Fruit fly (Drosophila melanogaster) whole organism, embryonic: Measurements from ENCODE around the gene CG13893.
A peak's percentile ranks its signal among the peaks of the same experiment; 100 is the strongest.

Experiments used
- Atf3 ChIP-seq: fragments of 200-800 bp; sonication (Bioruptor generic); optimal IDR thresholded peaks from 3 replicates; lab custom pipeline; 2016; ENCODE audit warnings: missing biosample characterization, missing genetic modification characterization
- CG10431 ChIP-seq: fragments of 200-800 bp; sonication (Bioruptor generic); optimal IDR thresholded peaks from 3 replicates; lab custom pipeline; 2018; ENCODE audit warnings: missing biosample characterization, mild to moderate bottlenecking, missing genetic modification characterization
- CG10565 ChIP-seq: fragments of 200-800 bp; sonication (Bioruptor generic); optimal IDR thresholded peaks from 3 replicates; lab custom pipeline; 2016; ENCODE audit warnings: missing biosample characterization, mild to moderate bottlenecking, missing genetic modification characterization
- CG11504 ChIP-seq: fragments of 200-800 bp; sonication (Bioruptor generic); optimal IDR thresholded peaks from 3 replicates; lab custom pipeline; 2019; ENCODE audit warnings: missing biosample characterization, mild to moderate bottlenecking, missing genetic modification characterization, moderate library complexity
- CG1233 ChIP-seq: fragments of 200-800 bp; sonication (Bioruptor generic); optimal IDR thresholded peaks from 4 replicates; lab custom pipeline; 2018; ENCODE audit warnings: missing biosample characterization, mild to moderate bottlenecking, missing genetic modification characterization
- CG12391 ChIP-seq: fragments of 200-800 bp; sonication (Bioruptor generic); optimal IDR thresholded peaks from 3 replicates; lab custom pipeline; 2018; ENCODE audit warnings: missing biosample characterization, mild to moderate bottlenecking, missing genetic modification characterization, moderate library complexity
- CG13624 ChIP-seq: fragments of 200-800 bp; sonication (Bioruptor generic); optimal IDR thresholded peaks from 2 replicates; lab custom pipeline; 2016; ENCODE audit warnings: missing biosample characterization, missing genetic modification characterization
- CG13894 ChIP-seq: fragments of 200-800 bp; sonication (Bioruptor generic); optimal IDR thresholded peaks from 3 replicates; lab custom pipeline; 2018; ENCODE audit warnings: missing biosample characterization, mild to moderate bottlenecking, missing genetic modification characterization, moderate library complexity
- CG14441 ChIP-seq: fragments of 200-800 bp; sonication (Bioruptor generic); IDR thresholded peaks from 2 replicates; pipeline ENCODE4 v1.3.6; 2022; ENCODE audit warnings: missing biosample characterization, missing genetic modification characterization
- CG14965 ChIP-seq: fragments of 200-800 bp; sonication (Bioruptor generic); optimal IDR thresholded peaks from 2 replicates; lab custom pipeline; 2016; ENCODE audit warnings: missing biosample characterization, missing genetic modification characterization, borderline replicate concordance
- CG16813 ChIP-seq: fragments of 200-800 bp; sonication (Bioruptor generic); IDR thresholded peaks from 3 replicates; pipeline ENCODE4 v1.3.6; 2022; ENCODE audit warnings: missing biosample characterization, missing genetic modification characterization; ENCODE audit not compliant: partially characterized antibody
- CG1832 ChIP-seq: fragments of 200-800 bp; sonication (Bioruptor generic); optimal IDR thresholded peaks from 2 replicates; lab custom pipeline; 2017; ENCODE audit warnings: missing biosample characterization, mild to moderate bottlenecking, missing genetic modification characterization, inconsistent platforms
- CG18599 ChIP-seq: fragments of 200-800 bp; sonication (Bioruptor generic); optimal IDR thresholded peaks from 3 replicates; lab custom pipeline; 2017; ENCODE audit warnings: missing biosample characterization, missing genetic modification characterization, mild to moderate bottlenecking, moderate library complexity, missing genetic modification reagents
- CG31441 ChIP-seq: fragments of 200-800 bp; sonication (Bioruptor generic); IDR thresholded peaks from 2 replicates; pipeline ENCODE4 v1.3.6; 2022; ENCODE audit warnings: missing biosample characterization, missing genetic modification characterization
- CG34376 ChIP-seq: fragments of 200-800 bp; sonication (Bioruptor generic); optimal IDR thresholded peaks from 2 replicates; lab custom pipeline; 2018; ENCODE audit warnings: missing biosample characterization, mild to moderate bottlenecking, missing genetic modification characterization
- CG4360 ChIP-seq: fragments of 200-800 bp; sonication (Bioruptor generic); IDR thresholded peaks from 2 replicates; pipeline ENCODE4 v1.3.6; 2022; ENCODE audit warnings: missing biosample characterization, missing genetic modification characterization
- CG4730 ChIP-seq: fragments of 200-800 bp; sonication (Bioruptor generic); IDR thresholded peaks from 2 replicates; pipeline ENCODE4 v1.3.6; 2022; ENCODE audit warnings: missing biosample characterization, missing genetic modification characterization
- CG5180 ChIP-seq: fragments of 200-800 bp; sonication (Bioruptor generic); optimal IDR thresholded peaks from 3 replicates; lab custom pipeline; 2017; ENCODE audit warnings: missing biosample characterization, missing genetic modification characterization, mild to moderate bottlenecking, moderate library complexity, missing genetic modification reagents
- CG7928 ChIP-seq: fragments of 200-800 bp; sonication (Bioruptor generic); optimal IDR thresholded peaks from 2 replicates; lab custom pipeline; 2017; ENCODE audit warnings: missing biosample characterization, mild to moderate bottlenecking, missing genetic modification characterization
- CG8290 ChIP-seq, 3 experiments: fragments of 200-800 bp; sonication (Bioruptor generic); optimal IDR thresholded peaks; 2 replicates each; lab custom pipeline; 2016 to 2019; ENCODE audit warnings: missing biosample characterization in 3 of 3, missing genetic modification characterization in 3 of 3, mild to moderate bottlenecking in 2 of 3, moderate library complexity in 1 of 3
- CG9215 ChIP-seq: fragments of 200-800 bp; sonication (Bioruptor generic); IDR thresholded peaks from 2 replicates; pipeline ENCODE4 v1.3.6; 2022; ENCODE audit warnings: missing biosample characterization, missing genetic modification characterization
- CG9609 ChIP-seq: fragments of 200-800 bp; sonication (Bioruptor generic); optimal IDR thresholded peaks from 3 replicates; lab custom pipeline; 2016; ENCODE audit warnings: missing biosample characterization, missing genetic modification characterization
- CG9727 ChIP-seq: fragments of 200-800 bp; sonication (Bioruptor generic); optimal IDR thresholded peaks from 3 replicates; lab custom pipeline; 2017; ENCODE audit warnings: missing biosample characterization, mild to moderate bottlenecking, missing genetic modification characterization
- CG9876 ChIP-seq: fragments of 200-800 bp; sonication (Bioruptor generic); optimal IDR thresholded peaks from 2 replicates; lab custom pipeline; 2016; ENCODE audit warnings: missing biosample characterization, missing genetic modification characterization
- HHEX ChIP-seq: fragments of 200-800 bp; sonication (Bioruptor generic); optimal IDR thresholded peaks from 3 replicates; lab custom pipeline; 2017; ENCODE audit warnings: missing biosample characterization, mild to moderate bottlenecking, missing genetic modification characterization, missing genetic modification reagents
- Hand ChIP-seq: fragments of 200-800 bp; sonication (Bioruptor generic); optimal IDR thresholded peaks from 2 replicates; lab custom pipeline; 2017; ENCODE audit warnings: mild to moderate bottlenecking, missing biosample characterization, missing genetic modification reagents, missing genetic modification characterization
- Lhr ChIP-seq: fragments of 200-800 bp; sonication (Bioruptor generic); optimal IDR thresholded peaks from 3 replicates; lab custom pipeline; 2017; ENCODE audit warnings: mild to moderate bottlenecking, missing biosample characterization, missing genetic modification reagents, missing genetic modification characterization
- Lpt ChIP-seq: fragments of >200 bp; optimal IDR thresholded peaks from 2 replicates; lab custom pipeline; 2018; ENCODE audit warnings: missing biosample characterization, missing genetic modification characterization
- Pdp1 ChIP-seq, 2 experiments: fragments of 200-800 bp; sonication (Bioruptor generic); optimal IDR thresholded peaks; 3 replicates each; lab custom pipeline; 2016; ENCODE audit warnings: missing biosample characterization in 2 of 2, missing genetic modification characterization in 2 of 2, mild to moderate bottlenecking in 1 of 2, moderate library complexity in 1 of 2
- Ravus ChIP-seq: fragments of 200-800 bp; sonication (Bioruptor generic); IDR thresholded peaks from 2 replicates; pipeline ENCODE4 v1.3.6; 2022; ENCODE audit warnings: missing biosample characterization, missing genetic modification characterization
- Spps ChIP-seq: fragments of 200-800 bp; sonication (Bioruptor generic); optimal IDR thresholded peaks from 2 replicates; lab custom pipeline; 2018; ENCODE audit warnings: missing biosample characterization, mild to moderate bottlenecking, missing genetic modification characterization
- abd-A ChIP-seq: fragments of 200-800 bp; sonication (Bioruptor generic); optimal IDR thresholded peaks from 3 replicates; lab custom pipeline; 2019; ENCODE audit warnings: missing biosample characterization, mild to moderate bottlenecking, missing genetic modification characterization, moderate library complexity
- br ChIP-seq: fragments of >200 bp; optimal IDR thresholded peaks from 2 replicates; lab custom pipeline; 2017
- caup ChIP-seq: fragments of 200-800 bp; sonication (Bioruptor generic); optimal IDR thresholded peaks from 3 replicates; lab custom pipeline; 2017; ENCODE audit warnings: missing biosample characterization, mild to moderate bottlenecking, missing genetic modification characterization, moderate library complexity; ENCODE audit not compliant: severe bottlenecking
- chm ChIP-seq: fragments of 200-800 bp; sonication (Bioruptor generic); IDR thresholded peaks from 2 replicates; pipeline ENCODE4 v1.3.6; 2022; ENCODE audit warnings: missing biosample characterization, missing genetic modification characterization
- croc ChIP-seq: fragments of 200-800 bp; sonication (Bioruptor generic); conservative IDR thresholded peaks from 3 replicates; pipeline ENCODE4 v1.3.6; 2022; ENCODE audit warnings: missing biosample characterization, missing genetic modification characterization
- crol ChIP-seq: fragments of 200-800 bp; sonication (Bioruptor generic); IDR thresholded peaks from 2 replicates; pipeline ENCODE4 v1.3.6; 2022; ENCODE audit warnings: missing biosample characterization, missing genetic modification characterization
- fd96Cb ChIP-seq: fragments of 200-800 bp; sonication (Bioruptor generic); optimal IDR thresholded peaks from 2 replicates; lab custom pipeline; 2018; ENCODE audit warnings: missing biosample characterization, mild to moderate bottlenecking, missing genetic modification characterization, moderate library complexity
- h ChIP-seq: fragments of >200 bp; optimal IDR thresholded peaks from 2 replicates; lab custom pipeline; 2017
- her ChIP-seq: fragments of 200-800 bp; sonication (Bioruptor generic); optimal IDR thresholded peaks from 2 replicates; lab custom pipeline; 2016; ENCODE audit warnings: missing biosample characterization, missing genetic modification characterization
- jing ChIP-seq: fragments of 200-800 bp; sonication (Bioruptor generic); optimal IDR thresholded peaks from 2 replicates; lab custom pipeline; 2018; ENCODE audit warnings: missing biosample characterization, mild to moderate bottlenecking, missing genetic modification characterization
- lilli ChIP-seq: fragments of 200-800 bp; sonication (Bioruptor generic); optimal IDR thresholded peaks from 3 replicates; lab custom pipeline; 2016; ENCODE audit warnings: missing biosample characterization, missing genetic modification characterization
- lmd ChIP-seq: fragments of 200-800 bp; sonication (Bioruptor generic); IDR thresholded peaks from 2 replicates; pipeline ENCODE4 v1.3.6; 2022; ENCODE audit warnings: missing biosample characterization, missing genetic modification characterization
- nau ChIP-seq: fragments of 200-800 bp; sonication (Bioruptor generic); optimal IDR thresholded peaks from 3 replicates; lab custom pipeline; 2017; ENCODE audit warnings: missing biosample characterization, mild to moderate bottlenecking, missing genetic modification characterization, missing genetic modification reagents
- nmo ChIP-seq: fragments of 200-800 bp; sonication (Bioruptor generic); optimal IDR thresholded peaks from 2 replicates; lab custom pipeline; 2018; ENCODE audit warnings: missing biosample characterization, mild to moderate bottlenecking, missing genetic modification characterization, moderate library complexity
- otp ChIP-seq: fragments of 200-800 bp; sonication (Bioruptor generic); IDR thresholded peaks from 3 replicates; pipeline ENCODE4, ENCODE4 v1.3.6; 2022; ENCODE audit warnings: missing biosample characterization, missing genetic modification characterization
- shn ChIP-seq: fragments of 200-800 bp; sonication (Bioruptor generic); optimal IDR thresholded peaks from 3 replicates; lab custom pipeline; 2016; ENCODE audit warnings: missing biosample characterization, missing genetic modification characterization
- sob ChIP-seq: fragments of 200-800 bp; sonication (Bioruptor generic); IDR thresholded peaks from 2 replicates; pipeline ENCODE4 v1.3.6; 2022; ENCODE audit warnings: missing biosample characterization, missing genetic modification characterization
- stc ChIP-seq: fragments of 200-800 bp; sonication (Bioruptor generic); IDR thresholded peaks from 2 replicates; pipeline ENCODE4 v1.3.6; 2022; ENCODE audit warnings: missing biosample characterization, missing genetic modification characterization
- zfh2 ChIP-seq: fragments of 200-800 bp; sonication (Bioruptor generic); optimal IDR thresholded peaks from 2 replicates; lab custom pipeline; 2016; ENCODE audit warnings: missing biosample characterization, missing genetic modification characterization

Gene CG13893

DNA sequence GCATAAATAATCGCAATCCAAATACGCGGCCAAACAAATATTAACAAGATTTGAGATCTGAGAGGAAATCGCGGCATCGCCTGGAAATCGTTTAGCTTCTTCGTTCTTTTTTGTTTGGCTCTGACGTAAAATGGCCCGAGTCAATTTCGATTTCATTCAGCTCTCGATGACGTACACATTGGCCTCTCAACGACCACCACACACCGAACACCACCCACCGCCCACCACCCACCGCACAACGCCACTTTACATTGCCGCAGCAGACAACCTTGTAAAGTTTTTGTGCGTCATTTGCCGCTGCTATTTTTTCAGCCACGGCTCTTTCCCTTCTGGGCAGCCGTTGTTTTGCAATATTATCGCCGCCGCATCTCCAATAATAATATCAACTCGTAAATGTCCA, 28.2 kb upstream of the CG13893 start (continued):
- TF ChIP-seq CG12391 (no peak), CG7928 (GFP tag; lab: Kevin White, UChicago) (no peak), Pdp1 (GFP tag; optimal IDR thresholded peaks at IDR 0.05; lab: Kevin White, UChicago) (peak in 1 of 2 experiments; percentile 45), Hand (GFP tag; lab: Kevin White, UChicago) (no peak), CG34376 (peak; percentile 16), CG4360 (GFP tag; lab: Robert Waterston, UW) (no peak), chm (GFP tag; lab: Robert Waterston, UW) (0 out of 2 replicates have a peak, but pooled peaks have one; percentile 23), sob (GFP tag; lab: Robert Waterston, UW) (peak; percentile 38; the same call in 1 of the 2 replicates), CG16813 (GFP tag; lab: Robert Waterston, UW) (no peak)

DNA sequence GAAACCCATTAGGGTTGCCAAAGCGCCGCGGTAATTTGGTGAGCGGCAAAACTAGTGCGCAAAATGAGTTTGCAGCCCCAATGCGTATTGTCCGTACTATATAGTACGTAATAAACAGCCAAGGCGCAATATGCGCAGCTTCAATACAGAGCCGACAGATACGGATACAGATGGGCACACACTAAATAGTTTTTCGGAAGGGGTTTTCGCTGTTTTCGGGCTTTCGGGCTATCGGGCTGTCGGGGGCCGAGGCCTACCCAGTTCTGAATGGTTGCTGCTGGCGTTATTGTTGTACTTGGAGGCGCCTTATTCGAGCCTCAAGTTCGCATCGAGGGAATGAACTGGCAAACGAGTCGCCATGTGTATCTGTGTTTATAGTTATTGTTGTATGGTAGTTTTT, 26.9 kb upstream of the CG13893 start:
- TF ChIP-seq shn (GFP tag; lab: Kevin White, UChicago): no peak
- TF ChIP-seq abd-A (tag; lab: Kevin White, UChicago): peak; percentile 24
- TF ChIP-seq CG13624 (GFP tag; lab: Kevin White, UChicago): peak; percentile 93
- no peak for TF ChIP-seq Spps (tag; lab: Kevin White, UChicago)
- TF ChIP-seq CG9215 (GFP tag; lab: Robert Waterston, UW): no peak
- TF ChIP-seq CG1233 (GFP tag; lab: Kevin White, UChicago): no peak
- no peak for TF ChIP-seq br
- TF ChIP-seq fd96Cb (tag; lab: Kevin White, UChicago): no peak
- TF ChIP-seq CG10431 (GFP tag; lab: Kevin White, UChicago): no peak
- no peak for TF ChIP-seq CG10565
- TF ChIP-seq her (GFP tag; lab: Kevin White, UChicago): peak; percentile 3
- no peak for TF ChIP-seq CG11504 (tag; lab: Kevin White, UChicago)
- peak; percentile 99 for TF ChIP-seq CG13894 (tag; lab: Kevin White, UChicago)
- no peak for TF ChIP-seq Lhr (GFP tag; lab: Kevin White, UChicago)
- no peak for TF ChIP-seq zfh2
- TF ChIP-seq Lpt (GFP tag; lab: Kevin White, UChicago): no peak
- TF ChIP-seq CG1832 (GFP tag; lab: Kevin White, UChicago): no peak
- peak in 1 of 2 experiments; percentile 30 for TF ChIP-seq Pdp1 (GFP tag; optimal IDR thresholded peaks at IDR 0.05; lab: Kevin White, UChicago)
- no peak for TF ChIP-seq CG5180 (GFP tag; lab: Kevin White, UChicago)
- TF ChIP-seq HHEX (GFP tag; lab: Kevin White, UChicago): no peak
- no peak for TF ChIP-seq CG31441 (GFP tag; lab: Robert Waterston, UW)
- TF ChIP-seq CG14965: no peak
- no peak for TF ChIP-seq lilli (GFP tag; lab: Kevin White, UChicago)
- TF ChIP-seq CG8290 (GFP tag; optimal IDR thresholded peaks at IDR 0.05; lab: Kevin White, UChicago): no peak
- peak in 1 of 2 experiments; percentile 72 for TF ChIP-seq CG8290 (tag; optimal IDR thresholded peaks at IDR 0.05; lab: Kevin White, UChicago)
- TF ChIP-seq croc (GFP tag; lab: Robert Waterston, UW): no peak
- no peak for TF ChIP-seq CG9876
- TF ChIP-seq crol (GFP tag; lab: Robert Waterston, UW): 0 out of 2 replicates have a peak, but pooled peaks have one; percentile 8
- TF ChIP-seq CG9609: no peak
- no peak for TF ChIP-seq Ravus (GFP tag; lab: Robert Waterston, UW)
- TF ChIP-seq jing (GFP tag; lab: Kevin White, UChicago): no peak
- TF ChIP-seq nau (GFP tag; lab: Kevin White, UChicago): no peak
- TF ChIP-seq otp: no peak
- TF ChIP-seq CG18599 (GFP tag; lab: Kevin White, UChicago): peak; percentile 15
- no peak for TF ChIP-seq lmd (GFP tag; lab: Robert Waterston, UW)
- no peak for TF ChIP-seq CG4730 (GFP tag; lab: Robert Waterston, UW)
- no peak for TF ChIP-seq CG14441
- no peak for TF ChIP-seq h (lab: Kevin White, UChicago)
- no peak for TF ChIP-seq Atf3 (GFP tag; lab: Kevin White, UChicago)
- no peak for TF ChIP-seq nmo (GFP tag; lab: Kevin White, UChicago)
- peak; percentile 22 for TF ChIP-seq caup (GFP tag; lab: Kevin White, UChicago)
- no peak for TF ChIP-seq stc (GFP tag; lab: Robert Waterston, UW)
- TF ChIP-seq CG9727: no peak
